Worm (Caenorhabditis elegans) whole organism, L2 larva: ENCODE results near the gene C28A5.6.

Source experiments
- ama-1 ChIP-seq: fragments of 150-350 bp; optimal IDR thresholded peaks from 2 replicates; lab custom pipeline; 2018; ENCODE audit warnings: inconsistent platforms
- ceh-82 ChIP-seq: fragments of 150-350 bp; optimal IDR thresholded peaks from 2 replicates; lab custom pipeline; 2014; ENCODE audit warnings: missing biosample characterization, missing genetic modification characterization
- mdl-1 ChIP-seq, 2 experiments: fragments of 150-350 bp in 1 of 2; sonication (generic microtip) in 1 of 2; optimal IDR thresholded peaks; 2 replicates each; lab custom pipeline; 2017; ENCODE audit warnings: missing biosample characterization in 2 of 2, missing genetic modification characterization in 2 of 2
- nhr-23 ChIP-seq: fragments of 150-350 bp; optimal IDR thresholded peaks from 2 replicates; lab custom pipeline; 2014; ENCODE audit warnings: missing biosample characterization, missing genetic modification reagents, missing genetic modification characterization
- nhr-6 ChIP-seq: fragments of 150-350 bp; optimal IDR thresholded peaks from 2 replicates; lab custom pipeline; 2014; ENCODE audit warnings: missing biosample characterization, missing genetic modification characterization
- skn-1 ChIP-seq: sonication (generic microtip); optimal IDR thresholded peaks from 2 replicates; lab custom pipeline; 2017; ENCODE audit warnings: missing biosample characterization, missing genetic modification characterization

ce11 chrIII:4477472-4477871, 48.2 kb upstream of the C28A5.6 start, which contains the start of gene ins-17:
- TF ChIP-seq skn-1: no peak
- no peak for TF ChIP-seq nhr-6
- no peak for TF ChIP-seq ama-1 (lab: Kevin White, UChicago)
- no peak for TF ChIP-seq nhr-23
- no peak for TF ChIP-seq ceh-82 (tag; lab: Kevin White, UChicago)
- TF ChIP-seq mdl-1 (tag; optimal IDR thresholded peaks at IDR 0.05; lab: Kevin White, UChicago): no peak
